Fruit fly (Drosophila melanogaster) whole organism, embryonic: ENCODE data around the gene CG43059.

Experiments
- Blimp-1 ChIP-seq: fragments of 200-800 bp; sonication (Bioruptor generic); optimal IDR thresholded peaks from 3 replicates; lab custom pipeline; 2018; ENCODE audit warnings: missing biosample characterization, missing genetic modification characterization, mild to moderate bottlenecking, moderate library complexity, missing genetic modification reagents
- CG10147 ChIP-seq: fragments of 200-800 bp; sonication (Bioruptor generic); optimal IDR thresholded peaks from 2 replicates; lab custom pipeline; 2019; ENCODE audit warnings: missing biosample characterization, mild to moderate bottlenecking, missing genetic modification characterization, moderate library complexity
- CG10267 ChIP-seq: fragments of 200-800 bp; sonication (Bioruptor generic); optimal IDR thresholded peaks from 2 replicates; lab custom pipeline; 2018; ENCODE audit warnings: missing biosample characterization, mild to moderate bottlenecking, missing genetic modification characterization, moderate library complexity
- CG10462 ChIP-seq: fragments of 200-800 bp; sonication (Bioruptor generic); optimal IDR thresholded peaks from 2 replicates; lab custom pipeline; 2016; ENCODE audit warnings: missing biosample characterization, missing genetic modification characterization
- CG11247 ChIP-seq: fragments of 200-800 bp; sonication (Bioruptor generic); IDR thresholded peaks from 2 replicates; pipeline ENCODE4 v1.3.6; 2022; ENCODE audit warnings: missing biosample characterization, missing genetic modification characterization
- CG11560 ChIP-seq: fragments of 200-800 bp; sonication (Bioruptor generic); IDR thresholded peaks from 3 replicates; pipeline ENCODE4 v1.3.6; 2022; ENCODE audit warnings: missing biosample characterization, missing genetic modification characterization
- CG15269 ChIP-seq: fragments of 200-800 bp; sonication (Bioruptor generic); optimal IDR thresholded peaks from 2 replicates; lab custom pipeline; 2018; ENCODE audit warnings: missing biosample characterization, mild to moderate bottlenecking, missing genetic modification characterization, moderate library complexity
- CG15514 ChIP-seq: fragments of 200-800 bp; sonication (Bioruptor generic); optimal IDR thresholded peaks from 3 replicates; lab custom pipeline; 2017; ENCODE audit warnings: missing biosample characterization, missing genetic modification characterization, mild to moderate bottlenecking, moderate library complexity, missing genetic modification reagents
- CG1603 ChIP-seq: fragments of 200-800 bp; sonication (Bioruptor generic); optimal IDR thresholded peaks from 2 replicates; lab custom pipeline; 2019; ENCODE audit warnings: missing biosample characterization, mild to moderate bottlenecking, missing genetic modification characterization, moderate library complexity
- CG17612 ChIP-seq: fragments of 200-800 bp; sonication (Bioruptor generic); IDR thresholded peaks from 2 replicates; pipeline ENCODE4 v1.3.6; 2022; ENCODE audit warnings: missing biosample characterization, missing genetic modification characterization
- CG18262 ChIP-seq: fragments of 200-800 bp; optimal IDR thresholded peaks from 3 replicates; lab custom pipeline; 2019; ENCODE audit warnings: missing biosample characterization, mild to moderate bottlenecking, missing genetic modification characterization, moderate library complexity
- CG18764 ChIP-seq: fragments of 200-800 bp; sonication (Bioruptor generic); optimal IDR thresholded peaks from 3 replicates; lab custom pipeline; 2016; ENCODE audit warnings: missing biosample characterization, missing genetic modification characterization
- CG2889 ChIP-seq: fragments of 200-800 bp; sonication (Bioruptor generic); IDR thresholded peaks from 3 replicates; pipeline ENCODE4 v1.3.6; 2022; ENCODE audit warnings: missing biosample characterization, missing genetic modification characterization
- CG30403 ChIP-seq: fragments of 200-800 bp; sonication (Bioruptor generic); optimal IDR thresholded peaks from 3 replicates; lab custom pipeline; 2016; ENCODE audit warnings: missing biosample characterization, missing genetic modification characterization
- CG34422 ChIP-seq: fragments of 200-800 bp; sonication (Bioruptor generic); IDR thresholded peaks from 3 replicates; pipeline ENCODE4 v1.3.6; 2022; ENCODE audit warnings: missing biosample characterization, missing genetic modification characterization
- CG4328 ChIP-seq: fragments of 200-800 bp; sonication (Bioruptor generic); optimal IDR thresholded peaks from 3 replicates; lab custom pipeline; 2017; ENCODE audit warnings: missing biosample characterization, missing genetic modification reagents, missing genetic modification characterization
- CG4404 ChIP-seq: fragments of 200-800 bp; sonication (Bioruptor generic); IDR thresholded peaks from 2 replicates; pipeline ENCODE4 v1.3.6; 2022; ENCODE audit warnings: missing biosample characterization, missing genetic modification characterization
- CG4707 ChIP-seq: fragments of 200-800 bp; sonication (Bioruptor generic); optimal IDR thresholded peaks from 2 replicates; lab custom pipeline; 2018; ENCODE audit warnings: missing biosample characterization, mild to moderate bottlenecking, missing genetic modification characterization, moderate library complexity
- Dad ChIP-seq: fragments of 200-800 bp; sonication (Bioruptor generic); optimal IDR thresholded peaks from 3 replicates; lab custom pipeline; 2016; ENCODE audit warnings: missing biosample characterization, missing genetic modification characterization
- Dll ChIP-seq: fragments of 200-800 bp; sonication (Bioruptor generic); IDR thresholded peaks from 4 replicates; pipeline ENCODE4 v1.3.6; 2022; ENCODE audit warnings: missing biosample characterization, missing genetic modification characterization; ENCODE audit not compliant: partially characterized antibody
- Fer2 ChIP-seq: fragments of 200-800 bp; sonication (Bioruptor generic); optimal IDR thresholded peaks from 2 replicates; lab custom pipeline; 2018; ENCODE audit warnings: missing biosample characterization, mild to moderate bottlenecking, missing genetic modification characterization, moderate library complexity
- Fer3 ChIP-seq: fragments of 200-800 bp; sonication (Bioruptor generic); optimal IDR thresholded peaks from 2 replicates; lab custom pipeline; 2018; ENCODE audit warnings: missing biosample characterization, mild to moderate bottlenecking, missing genetic modification characterization, moderate library complexity
- Lhr ChIP-seq: fragments of 200-800 bp; sonication (Bioruptor generic); optimal IDR thresholded peaks from 3 replicates; lab custom pipeline; 2017; ENCODE audit warnings: mild to moderate bottlenecking, missing biosample characterization, missing genetic modification reagents, missing genetic modification characterization
- Lim3 ChIP-seq: fragments of 200-800 bp; sonication (Bioruptor generic); IDR thresholded peaks from 2 replicates; pipeline ENCODE4 v1.3.6; 2022; ENCODE audit warnings: missing biosample characterization, missing genetic modification characterization
- Lpt ChIP-seq: fragments of >200 bp; optimal IDR thresholded peaks from 2 replicates; lab custom pipeline; 2018; ENCODE audit warnings: missing biosample characterization, missing genetic modification characterization
- NK7.1 ChIP-seq: fragments of 200-800 bp; sonication (Bioruptor generic); optimal IDR thresholded peaks from 3 replicates; lab custom pipeline; 2016; ENCODE audit warnings: missing biosample characterization, missing genetic modification characterization
- Scr ChIP-seq: fragments of 200-800 bp; sonication (Bioruptor generic); IDR thresholded peaks from 2 replicates; pipeline ENCODE4 v1.3.6; 2022; ENCODE audit warnings: missing biosample characterization, missing genetic modification characterization; ENCODE audit not compliant: partially characterized antibody
- Stat92E ChIP-seq, 3 experiments: fragments of >200 bp in 2 of 3; fragments of 200-800 bp in 1 of 3; sonication (Bioruptor generic) in 1 of 3; optimal IDR thresholded peaks; 2 replicates each; lab custom pipeline; 2017 to 2019; ENCODE audit warnings: missing biosample characterization in 3 of 3, missing genetic modification characterization in 3 of 3, mild to moderate bottlenecking in 1 of 3, moderate library complexity in 1 of 3
- Taf1 ChIP-seq: fragments of 200-800 bp; sonication (Bioruptor generic); IDR thresholded peaks from 2 replicates; pipeline ENCODE4 v1.3.6; 2022; ENCODE audit warnings: missing biosample characterization, missing genetic modification characterization
- Tbp ChIP-seq: fragments of >200 bp; optimal IDR thresholded peaks from 2 replicates; lab custom pipeline; 2018; ENCODE audit warnings: missing biosample characterization, missing genetic modification characterization
- bigmax ChIP-seq: fragments of 200-800 bp; sonication (Bioruptor generic); optimal IDR thresholded peaks from 2 replicates; lab custom pipeline; 2018; ENCODE audit warnings: missing biosample characterization, mild to moderate bottlenecking, missing genetic modification characterization
- chn ChIP-seq: fragments of 200-800 bp; sonication (Bioruptor generic); optimal IDR thresholded peaks from 2 replicates; lab custom pipeline; 2016; ENCODE audit warnings: missing biosample characterization, missing genetic modification characterization
- dimm ChIP-seq: fragments of 200-800 bp; sonication (Bioruptor generic); IDR thresholded peaks from 2 replicates; pipeline ENCODE4 v1.3.6; 2022; ENCODE audit warnings: missing biosample characterization, missing genetic modification characterization
- dmrt11E ChIP-seq: fragments of 200-800 bp; sonication (Bioruptor generic); optimal IDR thresholded peaks from 3 replicates; lab custom pipeline; 2018; ENCODE audit warnings: missing biosample characterization, mild to moderate bottlenecking, missing genetic modification characterization, moderate library complexity
- gem ChIP-seq: fragments of 200-800 bp; sonication (Bioruptor generic); optimal IDR thresholded peaks from 2 replicates; lab custom pipeline; 2019; ENCODE audit warnings: missing biosample characterization, mild to moderate bottlenecking, missing genetic modification characterization, moderate library complexity
- lov ChIP-seq, 2 experiments: fragments of 200-800 bp in 1 of 2; fragments of >200 bp in 1 of 2; sonication (Bioruptor generic) in 1 of 2; IDR thresholded peaks in 1 of 2; optimal IDR thresholded peaks in 1 of 2; 2 replicates in 1 of 2; 3 replicates in 1 of 2; pipeline versions ENCODE4 v1.3.6 to Lab custom; 2017 to 2022; ENCODE audit warnings: missing biosample characterization in 1 of 2, missing genetic modification characterization in 1 of 2
- nerfin-1 ChIP-seq: fragments of 200-800 bp; sonication (Bioruptor generic); optimal IDR thresholded peaks from 3 replicates; lab custom pipeline; 2019; ENCODE audit warnings: missing biosample characterization, mild to moderate bottlenecking, missing genetic modification characterization, moderate library complexity
- nmo ChIP-seq: fragments of 200-800 bp; sonication (Bioruptor generic); optimal IDR thresholded peaks from 2 replicates; lab custom pipeline; 2018; ENCODE audit warnings: missing biosample characterization, mild to moderate bottlenecking, missing genetic modification characterization, moderate library complexity
- org-1 ChIP-seq: fragments of 200-800 bp; sonication (Bioruptor generic); optimal IDR thresholded peaks from 2 replicates; lab custom pipeline; 2017; ENCODE audit warnings: missing biosample characterization, missing genetic modification characterization
- repo ChIP-seq: fragments of 200-800 bp; sonication (Bioruptor generic); optimal IDR thresholded peaks from 2 replicates; lab custom pipeline; 2016; ENCODE audit warnings: missing biosample characterization, missing genetic modification characterization
- sc ChIP-seq, 3 experiments: fragments of >200 bp in 2 of 3; fragments of 200-800 bp in 1 of 3; sonication (Bioruptor generic) in 1 of 3; optimal IDR thresholded peaks; 2 replicates in 2 of 3; 3 replicates in 1 of 3; lab custom pipeline; 2017; ENCODE audit warnings: mild to moderate bottlenecking in 1 of 3, missing biosample characterization in 1 of 3, missing genetic modification characterization in 1 of 3, missing genetic modification reagents in 1 of 3
- sens ChIP-seq: fragments of 200-800 bp; sonication (Bioruptor generic); peaks from one replicate; lab custom pipeline; 2016; ENCODE audit warnings: missing biosample characterization, missing genetic modification characterization
- sisA ChIP-seq: fragments of 200-800 bp; sonication (Bioruptor generic); IDR thresholded peaks from 2 replicates; pipeline ENCODE4 v1.3.6; 2022; ENCODE audit warnings: missing biosample characterization, missing genetic modification characterization
- tin ChIP-seq: fragments of 200-800 bp; sonication (Bioruptor generic); optimal IDR thresholded peaks from 3 replicates; lab custom pipeline; 2016; ENCODE audit warnings: missing biosample characterization, missing genetic modification characterization
- unpg ChIP-seq: fragments of 200-800 bp; sonication (Bioruptor generic); optimal IDR thresholded peaks from 3 replicates; lab custom pipeline; 2018; ENCODE audit warnings: missing biosample characterization, mild to moderate bottlenecking, missing genetic modification characterization, moderate library complexity
- wek ChIP-seq: fragments of 200-800 bp; sonication (Bioruptor generic); optimal IDR thresholded peaks from 3 replicates; lab custom pipeline; 2018; ENCODE audit warnings: missing biosample characterization, mild to moderate bottlenecking, missing genetic modification characterization, moderate library complexity

CG43059 gene

dm6 chr3L:8360643-8361110 lies 41.9 kb upstream of the CG43059 start, which contains the start of gene Idh (continued):
- TF ChIP-seq Taf1 (no peak), Tbp (no peak), CG10462 (GFP tag; lab: Kevin White, UChicago) (no peak), repo (GFP tag; lab: Kevin White, UChicago) (no peak), Stat92E (GFP tag; optimal IDR thresholded peaks at IDR 0.05; lab: Kevin White, UChicago) (peak in 1 of 3 experiments; percentile 19), sc (optimal IDR thresholded peaks at IDR 0.05; lab: Kevin White, UChicago) (no peak), sc (GFP tag; optimal IDR thresholded peaks at IDR 0.05; lab: Kevin White, UChicago) (no peak), CG4707 (no peak), tin (GFP tag; lab: Kevin White, UChicago) (no peak), CG4328 (GFP tag; lab: Kevin White, UChicago) (no peak), dimm (GFP tag; lab: Robert Waterston, UW) (no peak), Dad (no peak), CG34422 (GFP tag; lab: Robert Waterston, UW) (peak; percentile 71; the same call in 1 of the 3 replicates), CG11247 (GFP tag; lab: Robert Waterston, UW) (0 out of 2 replicates have a peak, but pooled peaks have one; percentile 14), sens (peak; percentile 78), nmo (no peak), CG30403 (GFP tag; lab: Kevin White, UChicago) (no peak), gem (no peak), org-1 (no peak), CG18262 (tag; lab: Kevin White, UChicago) (no peak), Lim3 (GFP tag; lab: Robert Waterston, UW) (no peak), CG4404 (GFP tag; lab: Robert Waterston, UW) (no peak), CG2889 (GFP tag; lab: Robert Waterston, UW) (no peak), Scr (GFP tag; lab: Robert Waterston, UW) (no peak), bigmax (GFP tag; lab: Kevin White, UChicago) (no peak), CG10147 (GFP tag; lab: Kevin White, UChicago) (peak; percentile 5), CG11560 (no peak), CG1603 (peak; percentile 2), NK7.1 (GFP tag; lab: Kevin White, UChicago) (no peak), CG18764 (GFP tag; lab: Kevin White, UChicago) (no peak), chn (no peak), dmrt11E (tag; lab: Kevin White, UChicago) (no peak), Blimp-1 (GFP tag; lab: Kevin White, UChicago) (no peak), Dll (peak; percentile 36; the same call in 1 of the 4 replicates), CG15514 (peak; percentile 61), Lhr (no peak), Fer2 (tag; lab: Kevin White, UChicago) (no peak), unpg (GFP tag; lab: Kevin White, UChicago) (peak; percentile 21), nerfin-1 (tag; lab: Kevin White, UChicago) (no peak), Lpt (GFP tag; lab: Kevin White, UChicago) (no peak), lov (optimal IDR thresholded peaks at IDR 0.05; lab: Kevin White, UChicago) (no peak), lov (GFP tag; IDR thresholded peaks at IDR 0.05; lab: Robert Waterston, UW) (no peak), sisA (no peak), CG15269 (tag; lab: Kevin White, UChicago) (peak; percentile 34), wek (GFP tag; lab: Kevin White, UChicago) (no peak), Fer3 (tag; lab: Kevin White, UChicago) (peak; percentile 38), CG17612 (no peak), CG10267 (tag; lab: Kevin White, UChicago) (no peak)
